Worm (Caenorhabditis elegans): ENCODE measurements around the gene kcnl-1.

- TF ChIP-seq lin-11 (tag; optimal IDR thresholded peaks at IDR 0.05): no peak
- no peak for TF ChIP-seq zag-1 (tag; optimal IDR thresholded peaks at IDR 0.05)
- no peak for TF ChIP-seq ama-1 (optimal IDR thresholded peaks at IDR 0.05)
- no peak for TF ChIP-seq nhr-25 (tag; optimal IDR thresholded peaks at IDR 0.05)
- TF ChIP-seq crh-2 (tag; optimal IDR thresholded peaks at IDR 0.05): no peak
- TF ChIP-seq Y55F3AM.14 (GFP tag; optimal IDR thresholded peaks at IDR 0.05): no peak
These were observed 75.6 kb downstream of the kcnl-1 start, which contains the start of gene Y43F8C.6 for ce11 chrV:19640808-19641207.
